Fruit fly (Drosophila melanogaster): Measurements from ENCODE around the gene Pka-R1.

The Pka-R1 gene

dm6 chr3L:20789299-20789698 is 26.6 kb upstream of the Pka-R1 start:
- TF ChIP-seq CG17801 (GFP tag; optimal IDR thresholded peaks at IDR 0.05; ENCODE audit: partially characterized antibody): no peak

DNA sequence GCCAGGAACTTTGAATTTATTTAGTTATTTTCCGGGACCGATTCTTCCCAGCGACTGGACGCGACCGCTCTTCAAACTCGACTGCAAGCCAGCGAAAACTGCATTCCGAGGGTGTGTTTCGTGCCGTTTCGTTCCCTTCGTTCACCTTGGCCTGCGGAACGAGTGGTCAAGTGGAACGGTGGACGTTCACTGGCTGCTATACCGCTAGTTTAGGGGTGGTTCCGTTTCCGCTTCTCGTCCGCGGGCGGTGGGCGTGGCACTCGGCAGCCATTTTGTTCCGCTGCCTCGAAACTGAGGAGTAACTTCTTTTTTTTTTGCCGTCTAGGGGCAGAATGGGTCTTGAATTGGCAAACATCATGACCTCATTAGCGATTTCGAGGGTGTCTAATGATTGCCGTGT is 23.2 kb upstream of the Pka-R1 start, which contains the start of gene Six4:
Gene Six4 (minus strand): TSS at position 85 of the 400 bp plus-strand sequence.
- no peak for TF ChIP-seq CG17801 (GFP tag; optimal IDR thresholded peaks at IDR 0.05; ENCODE audit: partially characterized antibody)

DNA sequence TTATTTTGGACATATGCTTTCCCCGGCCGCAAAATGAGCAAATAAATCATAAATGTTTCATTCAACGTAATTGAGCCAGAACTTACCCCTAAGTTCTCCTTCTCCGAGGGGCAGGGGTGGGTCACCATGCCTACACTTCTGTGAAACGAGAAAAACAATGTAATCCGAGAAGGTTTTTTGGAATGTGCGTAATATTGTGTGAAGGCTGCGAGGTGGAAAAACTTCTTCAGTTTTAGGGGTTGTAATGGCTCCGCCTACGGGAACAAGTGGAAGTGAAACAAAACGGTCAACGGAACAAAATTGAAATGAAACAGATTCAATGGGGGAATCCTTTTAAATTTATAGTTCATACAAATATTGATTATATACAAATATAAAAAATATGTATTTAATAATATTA is 19.2 kb upstream of the Pka-R1 start:
- TF ChIP-seq CG17801 (GFP tag; optimal IDR thresholded peaks at IDR 0.05; ENCODE audit: partially characterized antibody): no peak

dm6 chr3L:20797379-20797778 is 18.5 kb upstream of the Pka-R1 start:
- no peak for TF ChIP-seq CG17801 (GFP tag; optimal IDR thresholded peaks at IDR 0.05; ENCODE audit: partially characterized antibody)

DNA sequence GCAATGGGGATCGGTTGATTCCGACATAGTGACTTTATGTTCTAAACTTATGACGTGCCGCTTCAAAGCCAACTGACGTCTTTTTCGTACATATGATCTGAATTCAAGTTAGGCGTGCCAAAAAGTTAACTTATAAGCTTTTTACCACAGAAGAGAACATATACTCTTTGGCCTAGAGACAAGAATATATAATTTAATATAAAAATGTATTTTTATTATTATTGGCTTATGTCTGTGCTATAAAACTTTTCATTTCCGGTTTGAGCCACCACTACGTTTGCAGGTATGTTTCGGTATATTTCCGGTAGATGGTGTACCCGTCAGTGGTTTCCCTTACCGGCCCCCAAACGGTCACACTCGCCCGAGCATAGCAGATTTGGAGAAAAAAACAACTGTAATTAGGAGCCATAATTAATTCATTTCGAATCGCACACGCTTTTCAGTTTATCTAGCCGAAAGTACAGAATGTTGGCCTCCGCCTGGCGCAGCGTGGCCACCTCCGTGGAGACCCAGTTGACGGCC is 17.5 kb upstream of the Pka-R1 start, which contains the start of the genes CG3698 and tzn:
Gene CG3698 (minus strand): TSS at position 51 of the 522 bp plus-strand sequence.
Gene tzn (plus strand): TSS at position 321 of the 522 bp plus-strand sequence.
- peak; percentile 80 for TF ChIP-seq CG17801 (GFP tag; optimal IDR thresholded peaks at IDR 0.05; ENCODE audit: partially characterized antibody)

DNA sequence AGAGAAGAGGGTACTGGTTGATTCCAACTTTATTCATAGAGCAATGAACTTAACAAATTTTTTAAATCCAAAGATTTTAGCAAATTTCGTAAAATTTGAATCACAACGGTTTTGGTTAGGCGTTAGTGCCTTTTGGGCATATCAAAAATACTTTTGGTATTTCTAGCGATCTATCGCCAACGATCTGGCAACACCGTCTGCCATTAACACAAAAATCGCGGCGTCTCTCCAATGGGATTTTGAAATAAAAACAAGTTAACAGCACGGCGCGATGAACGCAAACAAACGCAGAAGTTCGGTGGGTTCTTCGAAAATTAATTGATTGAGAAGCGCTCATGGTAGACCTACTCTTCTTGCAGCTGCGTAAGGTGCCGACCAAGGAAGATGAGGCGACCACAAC is 15.7 kb upstream of the Pka-R1 start, which contains the start of gene Spc105R:
Gene Spc105R (plus strand): TSS at position 203 of the 400 bp plus-strand sequence.
- TF ChIP-seq CG17801 (GFP tag; optimal IDR thresholded peaks at IDR 0.05; ENCODE audit: partially characterized antibody): no peak

- TF ChIP-seq CG17801 (GFP tag; optimal IDR thresholded peaks at IDR 0.05; ENCODE audit: partially characterized antibody): no peak
Observed at dm6 chr3L:20809088-20809999, 6.6 kb upstream of the Pka-R1 start, which contains the start of the genes CG3634 and HIPP1. Gene CG3634, minus strand, starts transcription at chr3L:20809272. Gene HIPP1, plus strand, starts transcription at chr3L:20809669.

DNA sequence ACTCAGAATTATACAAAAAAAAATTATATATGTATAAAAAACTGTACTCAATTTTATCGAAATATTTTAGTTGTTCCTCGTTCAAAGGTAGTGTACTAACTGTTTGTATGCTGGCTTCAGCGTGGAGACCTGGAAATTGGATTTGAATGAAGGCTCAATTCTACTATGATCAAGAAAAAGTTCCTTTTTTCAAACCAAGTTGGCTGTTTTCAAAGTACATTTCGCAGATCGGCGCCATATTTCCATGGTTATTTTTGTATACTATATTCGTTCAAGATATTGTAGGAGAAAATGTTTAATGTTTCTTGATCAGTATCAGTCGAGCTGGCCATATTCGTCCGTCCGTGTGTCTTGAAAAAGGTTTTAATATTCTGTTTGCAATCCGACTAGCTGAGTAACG is 2.0 kb downstream of the Pka-R1 start, which contains the start of gene Mst77F:
Gene Mst77F (minus strand): TSS at position 101 of the 400 bp plus-strand sequence.
- TF ChIP-seq CG17801 (GFP tag; optimal IDR thresholded peaks at IDR 0.05; ENCODE audit: partially characterized antibody): no peak

- no peak for TF ChIP-seq CG17801 (GFP tag; optimal IDR thresholded peaks at IDR 0.05; ENCODE audit: partially characterized antibody)
Observed at dm6 chr3L:20823206-20823803, 7.4 kb downstream of the Pka-R1 start.

dm6 chr3L:20826950-20827910 is 11.3 kb downstream of the Pka-R1 start:
- TF ChIP-seq CG17801 (GFP tag; optimal IDR thresholded peaks at IDR 0.05; ENCODE audit: partially characterized antibody): no peak

dm6 chr3L:20827962-20828361 is 12.0 kb downstream of the Pka-R1 start:
- no peak for TF ChIP-seq CG17801 (GFP tag; optimal IDR thresholded peaks at IDR 0.05; ENCODE audit: partially characterized antibody)

dm6 chr3L:20830361-20830760 is 14.4 kb downstream of the Pka-R1 start:
- no peak for TF ChIP-seq CG17801 (GFP tag; optimal IDR thresholded peaks at IDR 0.05; ENCODE audit: partially characterized antibody)

dm6 chr3L:20834150-20834549 is 18.2 kb downstream of the Pka-R1 start:
- no peak for TF ChIP-seq CG17801 (GFP tag; optimal IDR thresholded peaks at IDR 0.05; ENCODE audit: partially characterized antibody)

- no peak for TF ChIP-seq CG17801 (GFP tag; optimal IDR thresholded peaks at IDR 0.05; ENCODE audit: partially characterized antibody)
Observed at dm6 chr3L:20835882-20836281, 20.0 kb downstream of the Pka-R1 start, which contains the start of gene CG3288. Gene CG3288, plus strand, starts transcription at chr3L:20836182.

All from ovary, adult (tissue).